Worm (Caenorhabditis elegans) whole organism, early embryonic: ENCODE measurements around the gene tsp-17.

Experiments
- F13C5.2 ChIP-seq: sonication (generic microtip); optimal IDR thresholded peaks from 2 replicates; lab custom pipeline; 2017; ENCODE audit warnings: mild to moderate bottlenecking, missing genetic modification characterization, inconsistent platforms, missing compliant biosample characterization
- ama-1 ChIP-seq: fragments of 150-350 bp; optimal IDR thresholded peaks from 2 replicates; lab custom pipeline; 2014
- ceh-13 ChIP-seq: fragments of 200-800 bp; sonication (Bioruptor generic); optimal IDR thresholded peaks from 2 replicates; lab custom pipeline; 2018; ENCODE audit warnings: mild to moderate bottlenecking, missing genetic modification characterization, missing compliant biosample characterization
- ceh-36 ChIP-seq: sonication (generic microtip); optimal IDR thresholded peaks from 2 replicates; lab custom pipeline; 2016; ENCODE audit warnings: missing genetic modification characterization, inconsistent platforms, missing compliant biosample characterization
- ets-7 ChIP-seq: sonication (generic microtip); optimal IDR thresholded peaks from 2 replicates; lab custom pipeline; 2016; ENCODE audit warnings: missing genotype, missing genetic modification characterization, missing compliant biosample characterization
- pes-1 ChIP-seq: fragments of 200-800 bp; sonication (Bioruptor generic); IDR thresholded peaks from 2 replicates; pipeline ENCODE4 v1.3.6; 2022; ENCODE audit warnings: missing genetic modification reagents, missing genetic modification characterization, missing compliant biosample characterization
- sea-1 ChIP-seq: fragments of 200-800 bp; sonication (Bioruptor generic); conservative IDR thresholded peaks from 2 replicates; pipeline ENCODE4 v1.3.6; 2022; ENCODE audit warnings: missing genetic modification characterization, missing compliant biosample characterization

- TF ChIP-seq F13C5.2 (tag; lab: Kevin White, UChicago) (no peak), sea-1 (no peak), ets-7 (tag; lab: Kevin White, UChicago) (no peak), ama-1 (lab: Kevin White, UChicago) (no peak), pes-1 (GFP tag; lab: Robert Waterston, UW) (no peak), ceh-13 (GFP tag; lab: Kevin White, UChicago) (no peak), ceh-36 (tag; lab: Kevin White, UChicago) (no peak)
Observed at ce11 chrX:3715835-3716234, 34.9 kb downstream of the tsp-17 start.
